Worm (Caenorhabditis elegans): ENCODE data around the gene bath-31.

DNA sequence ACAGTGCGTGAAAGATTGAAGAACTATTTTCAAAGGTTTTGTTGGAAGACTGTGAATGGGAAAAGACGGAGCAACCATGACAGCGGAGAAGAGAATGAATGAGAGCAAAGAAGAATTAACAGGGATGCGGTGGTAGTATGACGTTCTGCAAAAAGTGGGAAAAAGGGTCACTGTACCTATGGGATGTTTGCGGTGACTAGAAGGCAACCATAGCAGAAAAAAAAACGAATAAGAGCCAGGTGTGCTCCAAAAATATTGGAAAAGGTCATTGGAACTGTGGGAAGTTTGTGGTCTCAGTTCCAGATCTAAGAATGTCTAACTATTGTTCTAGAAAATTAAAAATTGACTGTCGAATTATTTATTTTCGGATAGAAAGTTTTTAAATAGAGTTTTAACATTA, 16.9 kb downstream of the bath-31 start, which contains the start of gene fbxb-90:
- no peak for TF ChIP-seq unc-62 (GFP tag; optimal IDR thresholded peaks at IDR 0.05)
- TF ChIP-seq lsl-1 (GFP tag; optimal IDR thresholded peaks at IDR 0.05), result no peak
- TF ChIP-seq lin-54 (GFP tag; optimal IDR thresholded peaks at IDR 0.05), result no peak
- no peak for TF ChIP-seq T07F8.4 (tag; optimal IDR thresholded peaks at IDR 0.05)
- TF ChIP-seq C17E4.6 (GFP tag; IDR thresholded peaks at IDR 0.05), result no peak
- no peak for TF ChIP-seq F52B5.7 (tag; optimal IDR thresholded peaks at IDR 0.05)

Data from whole organism, young adult.